Fruit fly (Drosophila melanogaster) whole organism, prepupa: Measurements from ENCODE around the gene CG8032.

ENCODE experiments used
- Blimp-1 ChIP-seq: fragments of 200-800 bp; sonication (Bioruptor generic); optimal IDR thresholded peaks from 3 replicates; lab custom pipeline; 2017; ENCODE audit warnings: missing biosample characterization, missing genetic modification characterization, mild to moderate bottlenecking, moderate library complexity, missing genetic modification reagents
- CG10669 ChIP-seq: fragments of 200-800 bp; sonication (Bioruptor generic); optimal IDR thresholded peaks from 3 replicates; lab custom pipeline; 2018; ENCODE audit warnings: missing biosample characterization, mild to moderate bottlenecking, missing genetic modification characterization, moderate library complexity
- CG11294 ChIP-seq: fragments of 200-800 bp; sonication (Bioruptor generic); IDR thresholded peaks from 2 replicates; pipeline ENCODE4 v1.3.6; 2022; ENCODE audit warnings: missing biosample characterization, missing genetic modification characterization
- CG11762 ChIP-seq: fragments of 200-800 bp; sonication (Bioruptor generic); optimal IDR thresholded peaks from 3 replicates; lab custom pipeline; 2016; ENCODE audit warnings: missing biosample characterization, missing genetic modification characterization; ENCODE audit not compliant: insufficient read depth
- CG11902 ChIP-seq: fragments of 200-800 bp; sonication (Bioruptor generic); optimal IDR thresholded peaks from 3 replicates; lab custom pipeline; 2016; ENCODE audit warnings: missing biosample characterization, missing genetic modification characterization
- CG15336 ChIP-seq: fragments of 200-800 bp; sonication (Bioruptor generic); IDR thresholded peaks from 2 replicates; pipeline ENCODE4 v1.3.6; 2022; ENCODE audit warnings: missing biosample characterization, missing genetic modification characterization
- CG1621 ChIP-seq: fragments of 200-800 bp; sonication (Bioruptor generic); optimal IDR thresholded peaks from 3 replicates; lab custom pipeline; 2018; ENCODE audit warnings: missing biosample characterization, mild to moderate bottlenecking, missing genetic modification characterization
- CG16779 ChIP-seq: fragments of 200-800 bp; sonication (Bioruptor generic); optimal IDR thresholded peaks from 3 replicates; lab custom pipeline; 2017; ENCODE audit warnings: missing biosample characterization, mild to moderate bottlenecking, missing genetic modification characterization
- CG3032 ChIP-seq: fragments of 200-800 bp; optimal IDR thresholded peaks from 2 replicates; lab custom pipeline; 2019; ENCODE audit warnings: missing biosample characterization, mild to moderate bottlenecking, missing genetic modification characterization, moderate library complexity
- CG31627 ChIP-seq: fragments of 200-800 bp; sonication (Bioruptor generic); optimal IDR thresholded peaks from 3 replicates; lab custom pipeline; 2016; ENCODE audit warnings: missing biosample characterization, missing genetic modification characterization
- CG32006 ChIP-seq: fragments of 200-800 bp; sonication (Bioruptor generic); optimal IDR thresholded peaks from 3 replicates; lab custom pipeline; 2017; ENCODE audit warnings: missing biosample characterization, mild to moderate bottlenecking, missing genetic modification characterization
- CG34406 ChIP-seq: fragments of 200-800 bp; sonication (Bioruptor generic); optimal IDR thresholded peaks from 3 replicates; lab custom pipeline; 2016; ENCODE audit warnings: missing biosample characterization, missing genetic modification characterization
- CG4318 ChIP-seq: fragments of 200-800 bp; sonication (Bioruptor generic); optimal IDR thresholded peaks from 3 replicates; lab custom pipeline; 2017; ENCODE audit warnings: missing biosample characterization, mild to moderate bottlenecking, missing genetic modification characterization
- CG6163 ChIP-seq: fragments of 200-800 bp; sonication (Bioruptor generic); IDR thresholded peaks from 3 replicates; pipeline ENCODE4 v1.3.6; 2022; ENCODE audit warnings: missing biosample characterization, missing genetic modification characterization
- CG6276 ChIP-seq: fragments of 200-800 bp; sonication (Bioruptor generic); optimal IDR thresholded peaks from 2 replicates; lab custom pipeline; 2017; ENCODE audit warnings: missing biosample characterization, mild to moderate bottlenecking, missing genetic modification characterization
- CG6792 ChIP-seq: fragments of 200-800 bp; sonication (Bioruptor generic); optimal IDR thresholded peaks from 3 replicates; lab custom pipeline; 2016; ENCODE audit warnings: missing biosample characterization, missing genetic modification characterization
- CG6808 ChIP-seq: fragments of 200-800 bp; sonication (Bioruptor generic); optimal IDR thresholded peaks from 3 replicates; lab custom pipeline; 2017; ENCODE audit warnings: missing biosample characterization, missing genetic modification characterization, mild to moderate bottlenecking, moderate library complexity, missing genetic modification reagents
- CG6854 ChIP-seq: fragments of 200-800 bp; sonication (Bioruptor generic); optimal IDR thresholded peaks from 2 replicates; lab custom pipeline; 2017; ENCODE audit warnings: missing biosample characterization, mild to moderate bottlenecking, missing genetic modification characterization
- CG7368 ChIP-seq: fragments of 200-800 bp; sonication (Bioruptor generic); optimal IDR thresholded peaks from 3 replicates; lab custom pipeline; 2016; ENCODE audit warnings: missing biosample characterization, missing genetic modification characterization
- CG8119 ChIP-seq: fragments of 200-800 bp; sonication (Bioruptor generic); IDR thresholded peaks from 3 replicates; pipeline ENCODE4 v1.3.6; 2022; ENCODE audit warnings: missing biosample characterization, missing genetic modification characterization
- CG8319 ChIP-seq: fragments of 200-800 bp; sonication (Bioruptor generic); optimal IDR thresholded peaks from 3 replicates; lab custom pipeline; 2016; ENCODE audit warnings: missing biosample characterization, missing genetic modification characterization
- CG8632 ChIP-seq: fragments of 200-800 bp; sonication (Bioruptor generic); optimal IDR thresholded peaks from 3 replicates; lab custom pipeline; 2016; ENCODE audit warnings: missing biosample characterization, missing genetic modification characterization
- Eip75B ChIP-seq: fragments of 200-800 bp; sonication (Bioruptor generic); optimal IDR thresholded peaks from 3 replicates; lab custom pipeline; 2016; ENCODE audit warnings: missing biosample characterization, missing genetic modification characterization
- Eip78C ChIP-seq: fragments of 200-800 bp; sonication (Bioruptor generic); peaks from one replicate; lab custom pipeline; 2016; ENCODE audit warnings: missing biosample characterization, missing genetic modification characterization
- Eip93F ChIP-seq: fragments of 200-800 bp; sonication (Bioruptor generic); optimal IDR thresholded peaks from 2 replicates; lab custom pipeline; 2016; ENCODE audit warnings: missing biosample characterization, mild to moderate bottlenecking, missing genetic modification characterization
- Ets96B ChIP-seq: fragments of 200-800 bp; optimal IDR thresholded peaks from 2 replicates; lab custom pipeline; 2019; ENCODE audit warnings: missing biosample characterization, mild to moderate bottlenecking, missing genetic modification characterization, moderate library complexity
- Gug ChIP-seq: fragments of 200-800 bp; sonication (Bioruptor generic); IDR thresholded peaks from 2 replicates; pipeline ENCODE4 v1.3.6; 2022; ENCODE audit warnings: missing biosample characterization, missing genetic modification characterization
- Hr38 ChIP-seq: sonication (Bioruptor generic); optimal IDR thresholded peaks from 2 replicates; lab custom pipeline; 2016; ENCODE audit warnings: missing biosample characterization, missing genetic modification characterization
- Hr39 ChIP-seq: fragments of 200-800 bp; sonication (Bioruptor generic); optimal IDR thresholded peaks from 2 replicates; lab custom pipeline; 2016; ENCODE audit warnings: missing biosample characterization, missing genetic modification characterization
- Hr4 ChIP-seq: fragments of 200-800 bp; sonication (Bioruptor generic); optimal IDR thresholded peaks from 3 replicates; lab custom pipeline; 2016; ENCODE audit warnings: missing biosample characterization, missing genetic modification characterization
- Lpt ChIP-seq: fragments of 200-800 bp; sonication (Bioruptor generic); optimal IDR thresholded peaks from 3 replicates; lab custom pipeline; 2016; ENCODE audit warnings: missing biosample characterization, missing genetic modification characterization
- Met ChIP-seq: fragments of 200-800 bp; sonication (Bioruptor generic); optimal IDR thresholded peaks from 3 replicates; lab custom pipeline; 2016; ENCODE audit warnings: missing biosample characterization, missing genetic modification characterization
- Smox ChIP-seq: fragments of 200-800 bp; sonication (Bioruptor generic); optimal IDR thresholded peaks from 3 replicates; lab custom pipeline; 2016; ENCODE audit warnings: missing biosample characterization, missing genetic modification characterization
- Sox102F ChIP-seq: fragments of 200-800 bp; sonication (Bioruptor generic); optimal IDR thresholded peaks from 2 replicates; lab custom pipeline; 2016; ENCODE audit warnings: missing biosample characterization, mild to moderate bottlenecking, missing genetic modification characterization
- Sox14 ChIP-seq: fragments of 200-800 bp; sonication (Bioruptor generic); optimal IDR thresholded peaks from 3 replicates; lab custom pipeline; 2016; ENCODE audit warnings: missing biosample characterization, missing genetic modification characterization
- Sox15 ChIP-seq: fragments of 200-800 bp; sonication (Bioruptor generic); optimal IDR thresholded peaks from 3 replicates; lab custom pipeline; 2016; ENCODE audit warnings: missing biosample characterization, missing genetic modification characterization
- acj6 ChIP-seq: fragments of 200-800 bp; sonication (Bioruptor generic); optimal IDR thresholded peaks from 3 replicates; lab custom pipeline; 2016; ENCODE audit warnings: missing biosample characterization, missing genetic modification characterization
- cyc ChIP-seq: fragments of 200-800 bp; sonication (Bioruptor generic); optimal IDR thresholded peaks from 3 replicates; lab custom pipeline; 2016; ENCODE audit warnings: missing biosample characterization, missing genetic modification characterization
- dac ChIP-seq: fragments of 200-800 bp; sonication (Bioruptor generic); optimal IDR thresholded peaks from 2 replicates; lab custom pipeline; 2017; ENCODE audit warnings: missing biosample characterization, mild to moderate bottlenecking, missing genetic modification characterization
- eg ChIP-seq: fragments of 200-800 bp; sonication (Bioruptor generic); IDR thresholded peaks from 3 replicates; pipeline ENCODE4 v1.3.6; 2022; ENCODE audit warnings: missing biosample characterization, missing genetic modification characterization
- esn ChIP-seq: fragments of 200-800 bp; sonication (Bioruptor generic); optimal IDR thresholded peaks from 2 replicates; lab custom pipeline; 2016; ENCODE audit warnings: missing biosample characterization, mild to moderate bottlenecking, missing genetic modification characterization, moderate library complexity
- fd59A ChIP-seq: fragments of 200-800 bp; sonication (Bioruptor generic); optimal IDR thresholded peaks from 2 replicates; lab custom pipeline; 2017; ENCODE audit warnings: missing biosample characterization, mild to moderate bottlenecking, missing genetic modification characterization, missing genetic modification reagents
- fkh ChIP-seq: fragments of 200-800 bp; sonication (Bioruptor generic); optimal IDR thresholded peaks from 3 replicates; lab custom pipeline; 2017; ENCODE audit warnings: missing biosample characterization, mild to moderate bottlenecking, missing genetic modification characterization, moderate library complexity
- lz ChIP-seq: fragments of 200-800 bp; sonication (Bioruptor generic); optimal IDR thresholded peaks from 3 replicates; lab custom pipeline; 2016; ENCODE audit warnings: missing biosample characterization, missing genetic modification characterization
- net ChIP-seq: fragments of 200-800 bp; sonication (Bioruptor generic); optimal IDR thresholded peaks from 3 replicates; lab custom pipeline; 2016; ENCODE audit warnings: missing biosample characterization, missing genetic modification characterization
- pdm3 ChIP-seq: fragments of 200-800 bp; sonication (Bioruptor generic); optimal IDR thresholded peaks from 3 replicates; lab custom pipeline; 2016; ENCODE audit warnings: missing biosample characterization, missing genetic modification characterization
- ss ChIP-seq, 2 experiments: fragments of 200-800 bp; sonication (Bioruptor generic); optimal IDR thresholded peaks; 2 replicates in 1 of 2; 3 replicates in 1 of 2; lab custom pipeline; 2017 to 2018; ENCODE audit warnings: mild to moderate bottlenecking in 2 of 2, missing biosample characterization in 2 of 2, missing genetic modification characterization in 2 of 2, moderate library complexity in 1 of 2
- vri ChIP-seq: fragments of 200-800 bp; sonication (Bioruptor generic); optimal IDR thresholded peaks from 3 replicates; lab custom pipeline; 2016; ENCODE audit warnings: missing biosample characterization, mild to moderate bottlenecking, missing genetic modification characterization

The CG8032 gene

dm6 chr3R:8670529-8671491, 6.9 kb downstream of the CG8032 start, which contains the start of gene p (continued):
- TF ChIP-seq acj6 (GFP tag; lab: Kevin White, UChicago) (peak; percentile 57), pdm3 (GFP tag; lab: Kevin White, UChicago) (peak; percentile 61), Smox (GFP tag; lab: Kevin White, UChicago) (peak; percentile 40), vri (GFP tag; lab: Kevin White, UChicago) (peak; percentile 36), CG6808 (GFP tag; lab: Kevin White, UChicago) (peak; percentile 28), Sox15 (no peak), ss (GFP tag; optimal IDR thresholded peaks at IDR 0.05; lab: Kevin White, UChicago) (peak in 1 of 2 experiments; percentile 66), Ets96B (no peak), CG6854 (GFP tag; lab: Kevin White, UChicago) (no peak), CG8119 (peak; percentile 67), Hr4 (GFP tag; lab: Kevin White, UChicago) (peak; percentile 46)
- TF ChIP-seq, all 60 proteins: peak for 46

dm6 chr3R:8673803-8674234, 9.9 kb downstream of the CG8032 start, which contains the start of gene mRpL19:
Gene mRpL19, plus strand, starts transcription at chr3R:8674109.
- TF ChIP-seq Sox14 (GFP tag; lab: Kevin White, UChicago) (peak; percentile 9), Gug (GFP tag; lab: Robert Waterston, UW) (no peak), eg (no peak; the same call in 2 of the 3 replicates), CG6163 (no peak), Sox15 (no peak), CG15336 (peak; percentile 10; the same call in 1 of the 2 replicates), net (GFP tag; lab: Kevin White, UChicago) (no peak), Hr39 (no peak), CG11294 (GFP tag; lab: Robert Waterston, UW) (no peak), CG8632 (GFP tag; lab: Kevin White, UChicago) (no peak), CG6276 (no peak), fd59A (GFP tag; lab: Kevin White, UChicago) (no peak), CG8319 (GFP tag; lab: Kevin White, UChicago) (no peak), Blimp-1 (GFP tag; lab: Kevin White, UChicago) (no peak), Eip93F (no peak), cyc (GFP tag; lab: Kevin White, UChicago) (no peak), CG34406 (GFP tag; lab: Kevin White, UChicago) (no peak), Lpt (no peak), CG16779 (tag; lab: Kevin White, UChicago) (no peak), lz (GFP tag; lab: Kevin White, UChicago) (no peak), Hr38 (GFP tag; lab: Kevin White, UChicago) (no peak), CG31627 (GFP tag; lab: Kevin White, UChicago) (no peak), vri (GFP tag; lab: Kevin White, UChicago) (no peak), fkh (GFP tag; lab: Kevin White, UChicago) (no peak), Eip78C (GFP tag; lab: Kevin White, UChicago) (peak; percentile 85), ss (GFP tag; optimal IDR thresholded peaks at IDR 0.05; lab: Kevin White, UChicago) (no peak), CG11902 (GFP tag; lab: Kevin White, UChicago) (no peak), dac (GFP tag; lab: Kevin White, UChicago) (no peak), Sox102F (peak; percentile 1), acj6 (GFP tag; lab: Kevin White, UChicago) (no peak), esn (GFP tag; lab: Kevin White, UChicago) (peak; percentile 31), CG6792 (GFP tag; lab: Kevin White, UChicago) (no peak), CG32006 (no peak), CG4318 (GFP tag; lab: Kevin White, UChicago) (no peak), CG11762 (GFP tag; lab: Kevin White, UChicago) (no peak), pdm3 (GFP tag; lab: Kevin White, UChicago) (no peak), CG7368 (GFP tag; lab: Kevin White, UChicago) (no peak), CG1621 (tag; lab: Kevin White, UChicago) (no peak), Eip75B (GFP tag; lab: Kevin White, UChicago) (peak; percentile 1), Met (GFP tag; lab: Kevin White, UChicago) (peak; percentile 6), CG3032 (tag; lab: Kevin White, UChicago) (peak; percentile 46), CG10669 (GFP tag; lab: Kevin White, UChicago) (no peak)
